Fruit fly (Drosophila melanogaster) whole organism, wandering third instar larva: ENCODE results near the gene zye.

Source experiments
- Abd-B ChIP-seq: fragments of >200 bp; optimal IDR thresholded peaks from 2 replicates; lab custom pipeline; 2017; ENCODE audit warnings: missing biosample characterization, missing genetic modification characterization
- CG32264 ChIP-seq: fragments of 200-800 bp; sonication (Bioruptor generic); optimal IDR thresholded peaks from 2 replicates; lab custom pipeline; 2016; ENCODE audit warnings: missing biosample characterization, missing genetic modification characterization
- CG9705 ChIP-seq: fragments of 200-800 bp; sonication (Bioruptor generic); optimal IDR thresholded peaks from 2 replicates; lab custom pipeline; 2018; ENCODE audit warnings: missing biosample characterization, mild to moderate bottlenecking, missing genetic modification characterization
- Dfd ChIP-seq: fragments of >200 bp; optimal IDR thresholded peaks from 2 replicates; lab custom pipeline; 2017; ENCODE audit warnings: missing biosample characterization, missing genetic modification characterization
- Dif ChIP-seq: fragments of 200-275, 200-300 bp; sonication (Bioruptor generic); optimal IDR thresholded peaks from 2 replicates; lab custom pipeline; 2018; ENCODE audit warnings: missing biosample characterization, missing genetic modification characterization; ENCODE audit not compliant: partially characterized antibody
- HLH106 ChIP-seq: fragments of 200-800 bp; optimal IDR thresholded peaks from 3 replicates; lab custom pipeline; 2019; ENCODE audit warnings: missing biosample characterization, mild to moderate bottlenecking, missing genetic modification characterization, moderate library complexity
- Hr78 ChIP-seq: fragments of >200 bp; optimal IDR thresholded peaks from 2 replicates; lab custom pipeline; 2017; ENCODE audit warnings: missing biosample characterization, missing genetic modification characterization
- Hr83 ChIP-seq: fragments of 200-300 bp; sonication (Bioruptor generic); optimal IDR thresholded peaks from 2 replicates; lab custom pipeline; 2016; ENCODE audit warnings: missing biosample characterization, mild to moderate bottlenecking, missing genetic modification characterization, moderate library complexity; ENCODE audit not compliant: poor library complexity, severe bottlenecking
- Mio ChIP-seq: sonication (Bioruptor generic); optimal IDR thresholded peaks from 2 replicates; lab custom pipeline; 2016; ENCODE audit warnings: missing biosample characterization, missing genetic modification characterization
- N ChIP-seq: fragments of >200 bp; optimal IDR thresholded peaks from 2 replicates; lab custom pipeline; 2018; ENCODE audit warnings: missing biosample characterization, missing external identifiers, missing genetic modification characterization
- OdsH ChIP-seq: fragments of 200-800 bp; sonication (Bioruptor generic); optimal IDR thresholded peaks from 2 replicates; lab custom pipeline; 2016; ENCODE audit warnings: missing biosample characterization, mild to moderate bottlenecking, missing genetic modification characterization
- Rel ChIP-seq, 2 experiments: fragments of 200-800 bp; sonication (Bioruptor generic) in 1 of 2; optimal IDR thresholded peaks; 2 replicates in 1 of 2; 3 replicates in 1 of 2; lab custom pipeline; 2016 to 2019; ENCODE audit warnings: mild to moderate bottlenecking in 2 of 2, missing biosample characterization in 2 of 2, missing genetic modification characterization in 2 of 2, moderate library complexity in 1 of 2
- Vsx2 ChIP-seq: fragments of 200-300, 225-300 bp; sonication (Bioruptor generic); optimal IDR thresholded peaks from 2 replicates; lab custom pipeline; 2018; ENCODE audit warnings: missing biosample characterization, missing genetic modification characterization; ENCODE audit not compliant: partially characterized antibody
- br ChIP-seq: fragments of 200-800 bp; sonication (Bioruptor generic); optimal IDR thresholded peaks from 2 replicates; lab custom pipeline; 2016; ENCODE audit warnings: missing biosample characterization, missing genetic modification characterization
- brk ChIP-seq: fragments of 200-800 bp; sonication (Bioruptor generic); optimal IDR thresholded peaks from 2 replicates; lab custom pipeline; 2016; ENCODE audit warnings: missing biosample characterization, mild to moderate bottlenecking, missing genetic modification characterization
- dl ChIP-seq, 2 experiments: fragments of 175-275, 200-275 bp in 1 of 2; fragments of 200-275 bp in 1 of 2; sonication (Bioruptor generic); optimal IDR thresholded peaks; lab custom pipeline; 2018; ENCODE audit warnings: mild to moderate bottlenecking in 2 of 2, missing biosample characterization in 2 of 2, missing genetic modification characterization in 2 of 2, moderate library complexity in 2 of 2; ENCODE audit not compliant: partially characterized antibody in 2 of 2, insufficient read depth in 1 of 2
- dmrt93B ChIP-seq: fragments of 200-800 bp; sonication (Bioruptor generic); optimal IDR thresholded peaks from 2 replicates; lab custom pipeline; 2018; ENCODE audit warnings: missing biosample characterization, mild to moderate bottlenecking, missing genetic modification characterization
- dsf ChIP-seq: sonication (Bioruptor generic); optimal IDR thresholded peaks from 2 replicates; lab custom pipeline; 2016; ENCODE audit warnings: missing biosample characterization, missing genetic modification characterization, borderline replicate concordance
- ey ChIP-seq: fragments of 200-800 bp; sonication (Bioruptor generic); optimal IDR thresholded peaks from 2 replicates; lab custom pipeline; 2016; ENCODE audit warnings: missing biosample characterization, missing genetic modification characterization
- fru ChIP-seq: fragments of 200-800 bp; sonication (Bioruptor generic); optimal IDR thresholded peaks from 3 replicates; lab custom pipeline; 2016; ENCODE audit warnings: missing biosample characterization, mild to moderate bottlenecking, missing genetic modification characterization
- h ChIP-seq: fragments of 200-800 bp; sonication (Bioruptor generic); optimal IDR thresholded peaks from 3 replicates; lab custom pipeline; 2016; ENCODE audit warnings: missing biosample characterization, mild to moderate bottlenecking, missing genetic modification characterization
- jim ChIP-seq: fragments of 175-275, 200-325 bp; sonication (Bioruptor generic); optimal IDR thresholded peaks from 2 replicates; lab custom pipeline; 2016; ENCODE audit warnings: missing biosample characterization, mild to moderate bottlenecking, missing genetic modification characterization
- lola ChIP-seq: fragments of >200 bp; optimal IDR thresholded peaks from 2 replicates; lab custom pipeline; 2017; ENCODE audit warnings: missing biosample characterization, missing genetic modification characterization
- pan ChIP-seq: fragments of >200 bp; optimal IDR thresholded peaks from 2 replicates; lab custom pipeline; 2017
- psq ChIP-seq: fragments of 200-800 bp; sonication (Bioruptor generic); optimal IDR thresholded peaks from 3 replicates; lab custom pipeline; 2017; ENCODE audit warnings: missing biosample characterization, mild to moderate bottlenecking, missing genetic modification characterization, moderate library complexity
- sage ChIP-seq: fragments of 200-800 bp; sonication (Bioruptor generic); optimal IDR thresholded peaks from 2 replicates; lab custom pipeline; 2016; ENCODE audit warnings: missing biosample characterization, mild to moderate bottlenecking, missing genetic modification characterization
- usp ChIP-seq: fragments of >200 bp; optimal IDR thresholded peaks from 2 replicates; lab custom pipeline; 2017; ENCODE audit warnings: missing biosample characterization, missing genetic modification characterization
- woc ChIP-seq: sonication (Bioruptor generic); optimal IDR thresholded peaks from 2 replicates; lab custom pipeline; 2016; ENCODE audit warnings: missing biosample characterization, mild to moderate bottlenecking, missing genetic modification characterization

zye gene

dm6 chr3L:20430182-20430581 lies 16.8 kb downstream of the zye start, which contains the start of gene CG5262:
Gene CG5262, minus strand, starts transcription at chr3L:20430475.
- TF ChIP-seq woc (GFP tag; lab: Kevin White, UChicago), result no peak
- no peak for TF ChIP-seq Rel (GFP tag; optimal IDR thresholded peaks at IDR 0.05; lab: Kevin White, UChicago)
- peak; percentile 15 for TF ChIP-seq Rel (tag; optimal IDR thresholded peaks at IDR 0.05; lab: Kevin White, UChicago)

- no peak for TF ChIP-seq pan
- TF ChIP-seq Hr83 (GFP tag; lab: Kevin White, UChicago), result no peak
- no peak for TF ChIP-seq Vsx2 (GFP tag; lab: Kevin White, UChicago)
- TF ChIP-seq Dif (GFP tag; lab: Kevin White, UChicago), result no peak
- TF ChIP-seq psq (GFP tag; lab: Kevin White, UChicago), result no peak
- TF ChIP-seq lola (GFP tag; lab: Kevin White, UChicago), result no peak
- TF ChIP-seq HLH106 (tag; lab: Kevin White, UChicago), result no peak
- TF ChIP-seq sage (GFP tag; lab: Kevin White, UChicago), result no peak
- TF ChIP-seq Abd-B (GFP tag; lab: Kevin White, UChicago), result no peak
- TF ChIP-seq usp (GFP tag; lab: Kevin White, UChicago), result no peak
- TF ChIP-seq br (GFP tag; lab: Kevin White, UChicago), result no peak
- TF ChIP-seq h (GFP tag; lab: Kevin White, UChicago), result no peak
Measured at dm6 chr3L:20431619-20432018, 18.2 kb downstream of the zye start.

dm6 chr3L:20432297-20432696 lies 18.9 kb downstream of the zye start, which contains the start of the genes Las and Psn:
Gene Las, minus strand, starts transcription at chr3L:20432361.
Gene Psn, plus strand, starts transcription at chr3L:20432468.
- peak; percentile 31 for TF ChIP-seq CG32264 (GFP tag; lab: Kevin White, UChicago)
- TF ChIP-seq Rel (GFP tag; optimal IDR thresholded peaks at IDR 0.05; lab: Kevin White, UChicago), result no peak
- TF ChIP-seq Rel (tag; optimal IDR thresholded peaks at IDR 0.05; lab: Kevin White, UChicago), result no peak
- no peak for TF ChIP-seq CG9705 (GFP tag; lab: Kevin White, UChicago)
- TF ChIP-seq dl (GFP tag; optimal IDR thresholded peaks at IDR 0.05; lab: Kevin White, UChicago; ENCODE audit: insufficient read depth in 1 of 2, partially characterized antibody in 2 of 2), result no peak
- TF ChIP-seq dsf, result peak; percentile 10
- TF ChIP-seq Hr83 (GFP tag; lab: Kevin White, UChicago), result no peak

- no peak for TF ChIP-seq ey (GFP tag; lab: Kevin White, UChicago)
- no peak for TF ChIP-seq CG9705 (GFP tag; lab: Kevin White, UChicago)
- TF ChIP-seq dmrt93B (GFP tag; lab: Kevin White, UChicago), result no peak
- TF ChIP-seq fru (GFP tag; lab: Kevin White, UChicago), result no peak
- peak; percentile 71 for TF ChIP-seq sage (GFP tag; lab: Kevin White, UChicago)
- TF ChIP-seq pan, result no peak
- TF ChIP-seq, all 38 proteins: peak for 1
Measured at dm6 chr3L:20436069-20436468, 22.7 kb downstream of the zye start, which contains the start of the genes mRpL15 and CtIP. Gene mRpL15, minus strand, starts transcription at chr3L:20436209. Gene CtIP, plus strand, starts transcription at chr3L:20436250.

- no peak for TF ChIP-seq jim (GFP tag; lab: Kevin White, UChicago)
- no peak for TF ChIP-seq h (GFP tag; lab: Kevin White, UChicago)
- TF ChIP-seq br (GFP tag; lab: Kevin White, UChicago), result no peak
- no peak for TF ChIP-seq CG32264 (GFP tag; lab: Kevin White, UChicago)
- TF ChIP-seq brk (GFP tag; lab: Kevin White, UChicago), result no peak
- no peak for TF ChIP-seq dl (GFP tag; optimal IDR thresholded peaks at IDR 0.05; lab: Kevin White, UChicago; ENCODE audit: insufficient read depth in 1 of 2, partially characterized antibody in 2 of 2)
- no peak for TF ChIP-seq OdsH (GFP tag; lab: Kevin White, UChicago)
- TF ChIP-seq psq (GFP tag; lab: Kevin White, UChicago), result no peak
- TF ChIP-seq Abd-B (GFP tag; lab: Kevin White, UChicago), result no peak
- no peak for TF ChIP-seq Dfd (GFP tag; lab: Kevin White, UChicago)
- TF ChIP-seq fru (GFP tag; lab: Kevin White, UChicago), result no peak
- TF ChIP-seq CG9705 (GFP tag; lab: Kevin White, UChicago), result no peak
- TF ChIP-seq N, result no peak
- no peak for TF ChIP-seq Hr78
- no peak for TF ChIP-seq woc (GFP tag; lab: Kevin White, UChicago)
- no peak for TF ChIP-seq Hr83 (GFP tag; lab: Kevin White, UChicago)
- no peak for TF ChIP-seq HLH106 (tag; lab: Kevin White, UChicago)
- TF ChIP-seq dsf, result no peak
- no peak for TF ChIP-seq Mio (GFP tag; lab: Kevin White, UChicago)
- TF ChIP-seq Rel (GFP tag; optimal IDR thresholded peaks at IDR 0.05; lab: Kevin White, UChicago), result no peak
- no peak for TF ChIP-seq Rel (tag; optimal IDR thresholded peaks at IDR 0.05; lab: Kevin White, UChicago)
Measured at dm6 chr3L:20439772-20440171, 26.4 kb downstream of the zye start, which contains the start of gene Hpd. Gene Hpd, minus strand, starts transcription at chr3L:20439872.
